Worm (Caenorhabditis elegans) whole organism, L1 larva: ENCODE results near the gene F21C10.9.

Source experiments
- C16A3.4 ChIP-seq: fragments of 150-350 bp; optimal IDR thresholded peaks from 2 replicates; lab custom pipeline; 2014; ENCODE audit warnings: missing biosample characterization, missing genetic modification characterization
- C34B4.2 ChIP-seq: sonication (generic microtip); optimal IDR thresholded peaks from 2 replicates; lab custom pipeline; 2017; ENCODE audit warnings: mild to moderate bottlenecking, missing genetic modification characterization, missing compliant biosample characterization
- alr-1 ChIP-seq: fragments of 200-800 bp; sonication (Bioruptor generic); optimal IDR thresholded peaks from 2 replicates; lab custom pipeline; 2018; ENCODE audit warnings: borderline replicate concordance, mild to moderate bottlenecking, missing genetic modification characterization, missing compliant biosample characterization
- blmp-1 ChIP-seq: fragments of 150-350 bp; optimal IDR thresholded peaks from 2 replicates; lab custom pipeline; 2014; ENCODE audit warnings: missing biosample characterization, missing genetic modification characterization
- ces-1 ChIP-seq: fragments of 150-350 bp; optimal IDR thresholded peaks from 2 replicates; lab custom pipeline; 2014; ENCODE audit warnings: missing biosample characterization, missing genetic modification reagents, missing genetic modification characterization
- dsc-1 ChIP-seq: sonication (generic microtip); optimal IDR thresholded peaks from 2 replicates; lab custom pipeline; 2016; ENCODE audit warnings: mild to moderate bottlenecking, missing genetic modification characterization, missing compliant biosample characterization
- efl-1 ChIP-seq, 4 experiments: fragments of 150-350 bp; optimal IDR thresholded peaks in 3 of 4; peaks in 1 of 4; 1 replicate in 1 of 4; 2 replicates in 3 of 4; lab custom pipeline; 2014; ENCODE audit warnings: missing biosample characterization in 2 of 4, missing genetic modification characterization in 2 of 4, missing genetic modification reagents in 2 of 4
- elt-3 ChIP-seq, 6 experiments: fragments of 150-350 bp in 1 of 6; sonication (generic microtip); optimal IDR thresholded peaks; 2 replicates each; lab custom pipeline; 2017 to 2018; ENCODE audit warnings: missing biosample characterization in 6 of 6, missing genetic modification characterization in 6 of 6, inconsistent platforms in 1 of 6
- ets-5 ChIP-seq: fragments of 200-800 bp; sonication (Bioruptor generic); IDR thresholded peaks from 2 replicates; pipeline ENCODE4 v1.3.6; 2022; ENCODE audit warnings: missing genetic modification characterization, missing compliant biosample characterization
- hlh-4 ChIP-seq: sonication (generic microtip); optimal IDR thresholded peaks from 2 replicates; lab custom pipeline; 2016; ENCODE audit warnings: mild to moderate bottlenecking, missing genetic modification characterization, missing compliant biosample characterization
- isw-1 ChIP-seq: fragments of 200-800 bp; sonication (Bioruptor generic); IDR thresholded peaks from 2 replicates; pipeline ENCODE4 v1.3.6; 2022; ENCODE audit warnings: missing genetic modification characterization, missing compliant biosample characterization
- jun-1 ChIP-seq: fragments of 150-350 bp; optimal IDR thresholded peaks from 2 replicates; lab custom pipeline; 2014; ENCODE audit warnings: missing biosample characterization, missing genetic modification reagents, missing genetic modification characterization
- lin-13 ChIP-seq: fragments of 150-350 bp; optimal IDR thresholded peaks from 2 replicates; lab custom pipeline; 2014; ENCODE audit warnings: missing biosample characterization, missing genetic modification reagents, missing genetic modification characterization
- lin-14 ChIP-seq: fragments of 200-800 bp; sonication (Bioruptor generic); optimal IDR thresholded peaks from 2 replicates; lab custom pipeline; 2018; ENCODE audit warnings: mild to moderate bottlenecking, missing genetic modification characterization, moderate library complexity, missing compliant biosample characterization
- lin-15B ChIP-seq: fragments of 150-350 bp; sonication (generic microtip); optimal IDR thresholded peaks from 3 replicates; lab custom pipeline; 2014; ENCODE audit warnings: missing biosample characterization, missing genetic modification characterization
- lsy-2 ChIP-seq, 2 experiments: fragments of 150-350 bp; optimal IDR thresholded peaks; 2 replicates each; lab custom pipeline; 2014; ENCODE audit warnings: missing biosample characterization in 2 of 2, missing genetic modification characterization in 2 of 2
- mdl-1 ChIP-seq, 2 experiments: fragments of 150-350 bp; optimal IDR thresholded peaks; 2 replicates each; lab custom pipeline; 2014 to 2017; ENCODE audit warnings: missing biosample characterization in 2 of 2, missing genetic modification characterization in 2 of 2, inconsistent platforms in 1 of 2
- mef-2 ChIP-seq: fragments of 150-350 bp; optimal IDR thresholded peaks from 2 replicates; lab custom pipeline; 2014; ENCODE audit warnings: missing biosample characterization, missing genetic modification characterization
- nhr-19 ChIP-seq: fragments of 200-800 bp; sonication (Bioruptor generic); conservative IDR thresholded peaks from 2 replicates; pipeline ENCODE4 v1.3.6; 2022; ENCODE audit warnings: missing genetic modification characterization, missing compliant biosample characterization
- nhr-20 ChIP-seq: sonication (generic microtip); optimal IDR thresholded peaks from 2 replicates; lab custom pipeline; 2016; ENCODE audit warnings: mild to moderate bottlenecking, missing genetic modification characterization, missing compliant biosample characterization
- nhr-77 ChIP-seq: fragments of 150-350 bp; optimal IDR thresholded peaks from 2 replicates; lab custom pipeline; 2014; ENCODE audit warnings: missing biosample characterization, missing genetic modification characterization
- nhr-85 ChIP-seq: sonication (generic microtip); peaks from one replicate; lab custom pipeline; 2016; ENCODE audit warnings: missing genetic modification characterization, inconsistent platforms, missing compliant biosample characterization
- rnt-1 ChIP-seq: sonication (generic microtip); optimal IDR thresholded peaks from 2 replicates; lab custom pipeline; 2016; ENCODE audit warnings: mild to moderate bottlenecking, missing genetic modification characterization, moderate library complexity, missing compliant biosample characterization
- snu-23 ChIP-seq: sonication (generic microtip); optimal IDR thresholded peaks from 2 replicates; lab custom pipeline; 2016; ENCODE audit warnings: missing genetic modification characterization, missing compliant biosample characterization
- tbx-2 ChIP-seq: sonication (generic microtip); optimal IDR thresholded peaks from 2 replicates; lab custom pipeline; 2016; ENCODE audit warnings: missing genetic modification characterization, missing compliant biosample characterization
- unc-130 ChIP-seq: fragments of 150-350 bp; optimal IDR thresholded peaks from 2 replicates; lab custom pipeline; 2017; ENCODE audit warnings: missing biosample characterization, missing genetic modification characterization, inconsistent platforms
- unc-62 ChIP-seq: fragments of 150-350 bp; optimal IDR thresholded peaks from 2 replicates; lab custom pipeline; 2014; ENCODE audit warnings: missing biosample characterization, missing genetic modification reagents, missing genetic modification characterization
- unc-98 ChIP-seq: fragments of 200-800 bp; sonication (Bioruptor generic); IDR thresholded peaks from 2 replicates; pipeline ENCODE4 v1.3.6; 2022; ENCODE audit warnings: missing genetic modification characterization, missing compliant biosample characterization
- vab-15 ChIP-seq: sonication (generic microtip); optimal IDR thresholded peaks from 2 replicates; lab custom pipeline; 2017; ENCODE audit warnings: missing genotype, mild to moderate bottlenecking, missing genetic modification characterization, missing compliant biosample characterization
- ztf-11 ChIP-seq, 2 experiments: sonication (generic microtip); optimal IDR thresholded peaks; 2 replicates each; lab custom pipeline; 2016 to 2017; ENCODE audit warnings: missing genetic modification characterization in 2 of 2, missing biosample characterization in 1 of 2, missing compliant biosample characterization in 1 of 2

F21C10.9 gene

DNA sequence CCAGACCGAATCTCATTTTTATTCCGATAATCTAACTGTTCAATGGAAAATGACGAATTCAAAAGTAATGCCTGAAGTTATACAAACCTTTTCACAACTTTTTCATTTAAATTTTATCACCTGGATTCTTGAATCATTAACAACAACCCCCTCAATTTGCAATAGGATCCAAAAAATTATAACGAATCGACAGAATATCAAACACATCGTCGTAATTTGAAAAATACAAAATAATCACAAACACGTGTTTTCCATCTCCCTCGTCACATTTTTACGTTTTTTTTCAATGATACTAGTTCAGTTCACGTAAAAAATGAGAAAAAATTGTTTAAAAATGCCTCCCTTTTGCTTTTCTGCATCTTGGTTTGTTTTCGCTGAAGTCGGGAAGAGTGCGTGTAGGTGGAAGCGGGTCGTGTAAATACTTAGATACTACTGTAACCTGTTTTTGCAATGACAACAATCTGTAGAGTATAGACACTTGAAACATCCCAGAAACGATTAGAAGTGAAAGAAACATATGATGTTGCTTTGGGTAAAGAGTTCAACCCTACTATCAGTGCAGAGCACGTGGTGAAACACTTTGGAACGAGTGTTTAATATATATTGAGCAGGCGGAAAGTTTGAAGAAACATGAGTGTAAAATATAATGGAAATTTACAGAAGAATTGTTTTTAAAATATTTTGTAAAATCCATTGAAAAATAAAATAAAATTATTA, 25.0 kb downstream of the F21C10.9 start, which contains the start of gene oac-50 (continued):
- no peak for TF ChIP-seq unc-62

DNA sequence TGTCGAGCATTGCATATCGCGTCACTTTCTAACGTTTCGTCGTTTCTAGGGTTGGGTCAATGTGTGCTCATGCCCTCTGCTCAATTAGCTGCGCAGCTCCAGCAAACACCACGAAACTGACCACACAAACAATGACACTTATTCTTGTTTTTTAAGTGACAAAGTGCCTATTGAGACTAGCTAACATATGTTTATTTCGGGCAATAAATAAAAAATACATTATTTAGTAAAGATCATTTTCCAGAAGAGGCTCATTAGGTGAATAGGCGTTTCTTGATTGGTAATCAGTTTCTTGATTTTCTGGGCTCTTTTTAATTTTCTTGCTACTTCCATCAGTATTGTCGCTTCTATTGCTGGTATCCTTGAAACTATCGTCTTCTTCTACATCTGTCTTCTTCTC, 28.8 kb downstream of the F21C10.9 start, which contains the start of gene T27E4.5:
Gene T27E4.5 (minus strand): TSS at position 101 of the 400 bp plus-strand sequence.
- no peak for TF ChIP-seq vab-15 (tag; lab: Kevin White, UChicago)
- no peak for TF ChIP-seq tbx-2 (tag; lab: Kevin White, UChicago)
- TF ChIP-seq nhr-19 (GFP tag; lab: Robert Waterston, UW) = no peak
- TF ChIP-seq, all 84 proteins: peak for 0

DNA sequence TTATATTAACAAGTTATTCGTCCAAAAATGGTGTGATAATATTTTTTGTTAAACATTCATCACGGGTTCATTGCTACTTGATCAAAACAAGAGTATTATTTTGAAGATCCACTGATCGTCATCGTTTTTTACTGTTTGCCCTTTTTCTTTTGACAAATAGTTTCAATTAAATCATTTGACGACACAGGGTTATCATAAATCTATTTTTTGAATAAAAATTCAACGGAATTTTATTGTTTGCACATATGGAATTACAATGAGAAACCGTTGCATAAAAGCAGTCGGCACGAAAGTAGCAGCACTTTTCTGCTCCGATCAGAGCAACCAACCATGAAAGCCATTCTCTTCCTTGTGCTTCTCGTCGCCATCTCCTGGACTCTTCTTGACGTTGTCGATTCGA, 30.8 kb downstream of the F21C10.9 start, which contains the start of gene fip-2:
Gene fip-2 (plus strand): TSS at position 301 of the 400 bp plus-strand sequence.
- no peak for TF ChIP-seq lin-14 (GFP tag; lab: Kevin White, UChicago)
- TF ChIP-seq unc-62 = no peak
- no peak for TF ChIP-seq nhr-85 (tag; lab: Kevin White, UChicago)
- TF ChIP-seq blmp-1 (tag; lab: Kevin White, UChicago) = no peak
- no peak for TF ChIP-seq C34B4.2
- TF ChIP-seq isw-1 (GFP tag; lab: Robert Waterston, UW) = no peak
- TF ChIP-seq, all 84 proteins: peak for 0

DNA sequence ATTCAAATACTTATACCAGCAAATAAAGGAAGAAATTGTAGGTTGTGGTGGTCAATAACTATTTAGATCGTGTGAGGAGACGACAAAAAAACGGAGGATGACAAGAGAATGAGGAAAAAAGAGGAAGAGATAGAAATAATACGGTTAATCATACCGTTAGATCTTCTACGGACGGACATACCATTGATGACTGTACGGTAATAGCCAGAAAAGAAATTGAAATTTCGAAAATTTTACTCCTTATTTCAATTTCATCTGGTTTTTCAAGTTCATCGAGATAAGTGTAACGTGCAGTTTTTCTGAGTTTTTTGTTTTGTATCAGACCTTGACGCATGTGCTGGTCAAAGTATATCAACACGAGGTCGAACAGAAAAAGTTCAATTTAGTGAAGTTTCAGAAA, 32.6 kb downstream of the F21C10.9 start:
- TF ChIP-seq C34B4.2 (no peak), snu-23 (peak; percentile 16), ets-5 (no peak), lin-14 (GFP tag; lab: Kevin White, UChicago) (peak; percentile 62), nhr-20 (tag; lab: Kevin White, UChicago) (peak; percentile 11), blmp-1 (tag; lab: Kevin White, UChicago) (peak; percentile 72), hlh-4 (tag; lab: Kevin White, UChicago) (no peak), unc-130 (tag; lab: Kevin White, UChicago) (no peak), C16A3.4 (tag; lab: Kevin White, UChicago) (no peak), dsc-1 (tag; lab: Kevin White, UChicago) (no peak), nhr-85 (tag; lab: Kevin White, UChicago) (peak; percentile 91), mef-2 (tag; lab: Kevin White, UChicago) (no peak), elt-3 (tag; optimal IDR thresholded peaks at IDR 0.05; lab: Kevin White, UChicago) (no peak), tbx-2 (tag; lab: Kevin White, UChicago) (no peak), ztf-11 (tag; optimal IDR thresholded peaks at IDR 0.05; lab: Kevin White, UChicago) (no peak), unc-98 (no peak), lin-15B (tag; lab: Kevin White, UChicago) (no peak), rnt-1 (tag; lab: Kevin White, UChicago) (no peak), lsy-2 (tag; optimal IDR thresholded peaks at IDR 0.05; lab: Kevin White, UChicago) (peak in 1 of 2 experiments; percentile 3), jun-1 (tag; lab: Kevin White, UChicago) (no peak)
- TF ChIP-seq, all 84 proteins: peak for 6

DNA sequence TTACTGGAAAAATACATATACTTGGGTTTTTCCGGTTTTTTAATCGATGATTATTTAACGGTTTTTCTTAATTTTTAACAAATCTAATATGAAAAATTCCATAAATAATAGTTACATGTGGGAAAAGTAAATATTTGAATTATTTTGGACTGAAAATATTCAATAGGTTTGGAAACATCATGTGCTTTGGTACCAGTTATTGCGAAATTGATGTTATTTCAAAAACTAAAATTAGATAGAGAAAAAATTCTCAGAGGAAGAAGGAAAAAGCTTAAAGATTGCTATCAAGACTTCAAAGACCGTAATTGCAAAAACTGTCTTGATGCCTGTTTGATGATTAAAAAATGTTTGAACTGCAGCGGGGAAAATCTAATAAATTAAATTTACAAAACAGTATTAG, 33.5 kb downstream of the F21C10.9 start:
- TF ChIP-seq mdl-1 (tag; optimal IDR thresholded peaks at IDR 0.05; lab: Kevin White, UChicago) (no peak), efl-1 (optimal IDR thresholded peaks at IDR 0.05; lab: Kevin White, UChicago) (no peak), efl-1 (GFP tag; optimal IDR thresholded peaks at IDR 0.05 in 1 of 2; lab: Kevin White, UChicago) (peak in 1 of 2 experiments; percentile 29), nhr-85 (tag; lab: Kevin White, UChicago) (peak; percentile 54)

DNA sequence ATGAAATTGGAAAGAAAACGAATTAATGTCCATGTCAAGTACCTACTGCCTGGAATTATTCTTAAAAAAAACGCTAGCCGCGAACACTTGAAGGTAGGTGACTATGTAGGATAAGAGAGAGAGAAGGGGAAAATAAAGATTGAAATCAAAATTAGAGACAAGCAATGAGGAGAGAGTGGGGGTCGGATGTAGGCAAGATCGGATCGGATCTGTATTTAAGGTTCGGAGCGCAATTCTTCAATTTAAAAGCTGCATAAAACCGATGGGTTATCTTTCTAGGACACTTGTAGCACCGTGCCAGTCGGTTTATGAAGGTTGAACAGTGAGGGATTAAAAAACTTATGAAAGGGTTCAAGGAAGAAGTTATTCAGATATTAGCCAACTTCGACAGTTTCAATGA, 35.4 kb downstream of the F21C10.9 start:
- TF ChIP-seq nhr-20 (tag; lab: Kevin White, UChicago) (no peak), nhr-85 (tag; lab: Kevin White, UChicago) (peak; percentile 23), nhr-77 (no peak), ets-5 (no peak), ces-1 (GFP tag; lab: Kevin White, UChicago) (no peak), blmp-1 (tag; lab: Kevin White, UChicago) (peak; percentile 18), lin-13 (GFP tag; lab: Kevin White, UChicago) (no peak), alr-1 (tag; lab: Kevin White, UChicago) (no peak), efl-1 (optimal IDR thresholded peaks at IDR 0.05; lab: Kevin White, UChicago) (no peak), efl-1 (GFP tag; optimal IDR thresholded peaks at IDR 0.05 in 1 of 2; lab: Kevin White, UChicago) (peak in 1 of 2 experiments; percentile 89)
